Worm (Caenorhabditis elegans) whole organism, midembryonic: ENCODE results near the gene Y54G2A.32.

Experiments
- T22C8.4 ChIP-seq: fragments of 200-800 bp; sonication (Bioruptor generic); IDR thresholded peaks from 2 replicates; pipeline ENCODE4 v1.3.6; 2022; ENCODE audit warnings: missing genetic modification characterization, missing compliant biosample characterization
- cog-1 ChIP-seq: sonication (generic microtip); optimal IDR thresholded peaks from 2 replicates; lab custom pipeline; 2016; ENCODE audit warnings: missing genetic modification characterization, missing compliant biosample characterization
- flt-1 ChIP-seq: fragments of 200-800 bp; sonication (Bioruptor generic); IDR thresholded peaks from 2 replicates; pipeline ENCODE4 v1.3.6; 2022; ENCODE audit warnings: missing genetic modification characterization, missing compliant biosample characterization
- klf-2 ChIP-seq: fragments of 200-800 bp; sonication (Bioruptor generic); conservative IDR thresholded peaks from 2 replicates; pipeline ENCODE4 v1.3.6; 2022; ENCODE audit warnings: missing genetic modification reagents, missing genetic modification characterization, missing compliant biosample characterization
- ref-1 ChIP-seq: fragments of 200-800 bp; sonication (Bioruptor generic); conservative IDR thresholded peaks from 2 replicates; pipeline ENCODE4 v1.3.6; 2022; ENCODE audit warnings: missing genetic modification reagents, missing genetic modification characterization, missing compliant biosample characterization
- tab-1 ChIP-seq: fragments of 200-800 bp; sonication (Bioruptor generic); IDR thresholded peaks from 2 replicates; pipeline ENCODE4 v1.3.6; 2022; ENCODE audit warnings: missing genetic modification characterization, missing compliant biosample characterization
- ztf-29 ChIP-seq: fragments of 200-800 bp; sonication (Bioruptor generic); IDR thresholded peaks from 2 replicates; pipeline ENCODE4 v1.3.6; 2022; ENCODE audit warnings: missing genetic modification reagents, missing genetic modification characterization, missing compliant biosample characterization

DNA sequence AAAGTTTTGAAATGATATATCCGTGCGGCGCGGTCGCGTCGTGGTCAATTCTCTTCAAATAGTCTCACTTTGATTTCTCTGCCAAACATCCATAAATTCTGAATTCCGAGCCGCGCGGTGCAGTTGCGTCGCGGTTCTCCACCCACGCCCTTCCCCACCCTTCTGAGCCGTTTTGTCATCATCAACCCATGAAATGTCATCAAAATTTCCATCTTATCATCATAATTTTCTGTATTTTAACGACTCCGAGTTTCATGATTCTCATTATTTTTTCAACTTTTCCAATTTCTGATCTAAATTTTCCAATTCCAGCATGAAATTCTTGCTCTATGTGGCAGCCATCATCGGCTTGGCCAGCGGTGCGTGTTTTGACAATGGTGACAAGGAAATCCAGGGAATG, 38.4 kb downstream of the Y54G2A.32 start, which contains the start of gene clec-84:
- TF ChIP-seq flt-1 (GFP tag; lab: Robert Waterston, UW) (no peak), cog-1 (tag; lab: Kevin White, UChicago) (no peak), ref-1 (no peak), T22C8.4 (GFP tag; lab: Robert Waterston, UW) (no peak), klf-2 (GFP tag; lab: Robert Waterston, UW) (no peak), ztf-29 (GFP tag; lab: Robert Waterston, UW) (no peak), tab-1 (GFP tag; lab: Robert Waterston, UW) (no peak)
